Worm (Caenorhabditis elegans) whole organism, L1 larva: Measurements from ENCODE around the gene msh-5.
A peak's percentile ranks its signal among the peaks of the same experiment; 100 is the strongest.

Experiments used
- C16A3.4 ChIP-seq: fragments of 150-350 bp; optimal IDR thresholded peaks from 2 replicates; lab custom pipeline; 2014; ENCODE audit warnings: missing biosample characterization, missing genetic modification characterization
- F16B12.6 ChIP-seq: fragments of 150-350 bp; optimal IDR thresholded peaks from 2 replicates; lab custom pipeline; 2014; ENCODE audit warnings: missing biosample characterization, missing genetic modification characterization
- blmp-1 ChIP-seq: fragments of 150-350 bp; optimal IDR thresholded peaks from 2 replicates; lab custom pipeline; 2014; ENCODE audit warnings: missing biosample characterization, missing genetic modification characterization
- ceh-82 ChIP-seq, 3 experiments: fragments of 150-350 bp in 1 of 3; sonication (generic microtip) in 2 of 3; optimal IDR thresholded peaks; 2 replicates each; lab custom pipeline; 2014 to 2017; ENCODE audit warnings: missing biosample characterization in 3 of 3, missing genetic modification characterization in 3 of 3
- dpl-1 ChIP-seq, 3 experiments: fragments of 150-350 bp in 2 of 3; sonication (generic microtip) in 1 of 3; optimal IDR thresholded peaks; 2 replicates each; lab custom pipeline; 2014 to 2017; ENCODE audit warnings: missing biosample characterization in 3 of 3, missing genetic modification characterization in 3 of 3, missing genetic modification reagents in 3 of 3
- efl-1 ChIP-seq, 4 experiments: fragments of 150-350 bp; optimal IDR thresholded peaks in 3 of 4; peaks in 1 of 4; 1 replicate in 1 of 4; 2 replicates in 3 of 4; lab custom pipeline; 2014; ENCODE audit warnings: missing biosample characterization in 2 of 4, missing genetic modification characterization in 2 of 4, missing genetic modification reagents in 2 of 4
- egl-13 ChIP-seq: sonication (generic microtip); optimal IDR thresholded peaks from 2 replicates; lab custom pipeline; 2016; ENCODE audit warnings: missing genotype, missing genetic modification reagents, missing genetic modification characterization, missing compliant biosample characterization
- elt-2 ChIP-seq: sonication (generic microtip); optimal IDR thresholded peaks from 2 replicates; lab custom pipeline; 2016; ENCODE audit warnings: missing genetic modification characterization, mild to moderate bottlenecking, inconsistent platforms, missing compliant biosample characterization, missing genetic modification reagents
- fkh-8 ChIP-seq: sonication (generic microtip); optimal IDR thresholded peaks from 2 replicates; lab custom pipeline; 2016; ENCODE audit warnings: mild to moderate bottlenecking, missing genetic modification characterization, missing compliant biosample characterization
- irx-1 ChIP-seq: sonication (generic microtip); optimal IDR thresholded peaks from 2 replicates; lab custom pipeline; 2016; ENCODE audit warnings: missing genetic modification characterization, missing compliant biosample characterization
- isw-1 ChIP-seq: fragments of 200-800 bp; sonication (Bioruptor generic); IDR thresholded peaks from 2 replicates; pipeline ENCODE4 v1.3.6; 2022; ENCODE audit warnings: missing genetic modification characterization, missing compliant biosample characterization
- lin-35 ChIP-seq, 2 experiments: fragments of 150-350 bp; optimal IDR thresholded peaks; 2 replicates each; lab custom pipeline; 2014; ENCODE audit warnings: missing biosample characterization in 2 of 2, missing genetic modification characterization in 2 of 2, missing genetic modification reagents in 2 of 2
- lin-39 ChIP-seq: fragments of 150-350 bp; optimal IDR thresholded peaks from 2 replicates; lab custom pipeline; 2014; ENCODE audit warnings: missing biosample characterization, missing genetic modification reagents, missing genetic modification characterization
- lsy-2 ChIP-seq, 2 experiments: fragments of 150-350 bp; optimal IDR thresholded peaks; 2 replicates each; lab custom pipeline; 2014; ENCODE audit warnings: missing biosample characterization in 2 of 2, missing genetic modification characterization in 2 of 2
- mab-9 ChIP-seq: fragments of 200-800 bp; sonication (Bioruptor generic); IDR thresholded peaks from 2 replicates; pipeline ENCODE4 v1.3.6; 2022; ENCODE audit warnings: missing genetic modification reagents, missing genetic modification characterization, missing compliant biosample characterization
- nhr-47 ChIP-seq: sonication (generic microtip); optimal IDR thresholded peaks from 2 replicates; lab custom pipeline; 2016; ENCODE audit warnings: mild to moderate bottlenecking, missing genetic modification characterization, moderate library complexity, missing compliant biosample characterization
- nhr-77 ChIP-seq: fragments of 150-350 bp; optimal IDR thresholded peaks from 2 replicates; lab custom pipeline; 2014; ENCODE audit warnings: missing biosample characterization, missing genetic modification characterization
- pag-3 ChIP-seq: sonication (generic microtip); optimal IDR thresholded peaks from 2 replicates; lab custom pipeline; 2017; ENCODE audit warnings: missing genetic modification characterization, mild to moderate bottlenecking, missing compliant biosample characterization, antibody characterized with exemption, borderline replicate concordance; ENCODE audit not compliant: insufficient read depth
- pax-3 ChIP-seq: fragments of 200-800 bp; sonication (Bioruptor generic); optimal IDR thresholded peaks from 2 replicates; lab custom pipeline; 2018; ENCODE audit warnings: mild to moderate bottlenecking, missing genetic modification characterization, moderate library complexity, missing compliant biosample characterization
- snu-23 ChIP-seq: sonication (generic microtip); optimal IDR thresholded peaks from 2 replicates; lab custom pipeline; 2016; ENCODE audit warnings: missing genetic modification characterization, missing compliant biosample characterization
- sox-4 ChIP-seq: sonication (generic microtip); optimal IDR thresholded peaks from 2 replicates; lab custom pipeline; 2016; ENCODE audit warnings: missing genetic modification characterization, missing compliant biosample characterization
- swsn-7 ChIP-seq: sonication (generic microtip); optimal IDR thresholded peaks from 2 replicates; lab custom pipeline; 2016; ENCODE audit warnings: missing genetic modification characterization, missing compliant biosample characterization
- unc-130 ChIP-seq: fragments of 150-350 bp; optimal IDR thresholded peaks from 2 replicates; lab custom pipeline; 2017; ENCODE audit warnings: missing biosample characterization, missing genetic modification characterization, inconsistent platforms
- unc-62 ChIP-seq: fragments of 150-350 bp; optimal IDR thresholded peaks from 2 replicates; lab custom pipeline; 2014; ENCODE audit warnings: missing biosample characterization, missing genetic modification reagents, missing genetic modification characterization
- zip-4 ChIP-seq: fragments of 200-800 bp; sonication (Bioruptor generic); optimal IDR thresholded peaks from 2 replicates; lab custom pipeline; 2018; ENCODE audit warnings: mild to moderate bottlenecking, missing genetic modification characterization, moderate library complexity, missing compliant biosample characterization

msh-5 gene

ce11 chrIV:13204037-13204436 lies 49.0 kb downstream of the msh-5 start, which contains the start of gene ced-3:
Gene ced-3, minus strand, starts transcription at chrIV:13204137.
- TF ChIP-seq efl-1 (optimal IDR thresholded peaks at IDR 0.05; lab: Kevin White, UChicago) (no peak), efl-1 (GFP tag; optimal IDR thresholded peaks at IDR 0.05 in 1 of 2; lab: Kevin White, UChicago) (peak in 1 of 2 experiments; percentile 22), lin-35 (GFP tag; optimal IDR thresholded peaks at IDR 0.05; lab: Kevin White, UChicago) (no peak)
- TF ChIP-seq, all 84 proteins: peak for 1

ce11 chrIV:13205891-13206290 lies 50.9 kb downstream of the msh-5 start:
- no peak for TF ChIP-seq unc-130 (tag; lab: Kevin White, UChicago)
- no peak for TF ChIP-seq nhr-77 (tag; lab: Kevin White, UChicago)
- TF ChIP-seq lsy-2 (tag; optimal IDR thresholded peaks at IDR 0.05; lab: Kevin White, UChicago): peak in 1 of 2 experiments; percentile 65
- peak; percentile 78 to 82 for TF ChIP-seq efl-1 (optimal IDR thresholded peaks at IDR 0.05; lab: Kevin White, UChicago)
- TF ChIP-seq efl-1 (GFP tag; optimal IDR thresholded peaks at IDR 0.05 in 1 of 2; lab: Kevin White, UChicago): peak; percentile 82 to 98
- TF ChIP-seq egl-13: no peak
- peak; percentile 65 to 90 for TF ChIP-seq lin-35 (GFP tag; optimal IDR thresholded peaks at IDR 0.05; lab: Kevin White, UChicago)
- TF ChIP-seq lin-39 (tag; lab: Kevin White, UChicago): no peak
- no peak for TF ChIP-seq zip-4 (GFP tag; lab: Kevin White, UChicago)
- TF ChIP-seq dpl-1 (GFP tag; optimal IDR thresholded peaks at IDR 0.05; lab: Kevin White, UChicago): peak; percentile 68 to 84 (median 77)
- TF ChIP-seq F16B12.6 (tag; lab: Kevin White, UChicago): peak; percentile 7
- no peak for TF ChIP-seq irx-1
- no peak for TF ChIP-seq mab-9 (GFP tag; lab: Robert Waterston, UW)
- peak; percentile 28 for TF ChIP-seq snu-23 (GFP tag; lab: Kevin White, UChicago)
- no peak for TF ChIP-seq swsn-7 (tag; lab: Kevin White, UChicago)
- no peak for TF ChIP-seq sox-4 (tag; lab: Kevin White, UChicago)
- TF ChIP-seq blmp-1: no peak
- TF ChIP-seq pag-3 (tag; lab: Kevin White, UChicago): no peak
- TF ChIP-seq ceh-82 (tag; optimal IDR thresholded peaks at IDR 0.05; lab: Kevin White, UChicago): peak in 1 of 3 experiments; percentile 21
- no peak for TF ChIP-seq unc-62 (GFP tag; lab: Kevin White, UChicago)
- TF ChIP-seq fkh-8: no peak
- no peak for TF ChIP-seq isw-1 (GFP tag; lab: Robert Waterston, UW)

ce11 chrIV:13209566-13209965 lies 54.5 kb downstream of the msh-5 start, which contains the start of gene C48D1.9:
Gene C48D1.9, minus strand, starts transcription at chrIV:13209666.
- TF ChIP-seq efl-1 (optimal IDR thresholded peaks at IDR 0.05; lab: Kevin White, UChicago): no peak
- TF ChIP-seq efl-1 (GFP tag; optimal IDR thresholded peaks at IDR 0.05 in 1 of 2; lab: Kevin White, UChicago): no peak
- no peak for TF ChIP-seq pax-3 (tag; lab: Kevin White, UChicago)
- no peak for TF ChIP-seq C16A3.4 (tag; lab: Kevin White, UChicago)
- TF ChIP-seq elt-2 (tag; lab: Kevin White, UChicago): no peak
- TF ChIP-seq nhr-47 (tag; lab: Kevin White, UChicago): no peak
